Fruit fly (Drosophila melanogaster) whole organism, embryonic: ENCODE measurements around the gene Reg-2.

ENCODE experiments used
- Ada2b ChIP-seq: fragments of 200-800 bp; sonication (Bioruptor generic); IDR thresholded peaks from 2 replicates; pipeline ENCODE4 v1.3.6; 2022; ENCODE audit warnings: missing biosample characterization, missing genetic modification characterization
- Atf6 ChIP-seq: fragments of 200-800 bp; sonication (Bioruptor generic); IDR thresholded peaks from 2 replicates; pipeline ENCODE4 v1.3.6; 2022; ENCODE audit warnings: missing biosample characterization, missing genetic modification characterization
- BtbVII ChIP-seq: fragments of 200-800 bp; sonication (Bioruptor generic); optimal IDR thresholded peaks from 3 replicates; lab custom pipeline; 2017; ENCODE audit warnings: missing biosample characterization, mild to moderate bottlenecking, missing genetic modification characterization
- CG10147 ChIP-seq: fragments of 200-800 bp; sonication (Bioruptor generic); optimal IDR thresholded peaks from 2 replicates; lab custom pipeline; 2019; ENCODE audit warnings: missing biosample characterization, mild to moderate bottlenecking, missing genetic modification characterization, moderate library complexity
- CG11456 ChIP-seq: fragments of 200-800 bp; sonication (Bioruptor generic); IDR thresholded peaks from 3 replicates; pipeline ENCODE4 v1.3.6; 2022; ENCODE audit warnings: missing biosample characterization, missing genetic modification characterization
- CG12155 ChIP-seq: fragments of 200-800 bp; sonication (Bioruptor generic); optimal IDR thresholded peaks from 3 replicates; lab custom pipeline; 2016; ENCODE audit warnings: missing biosample characterization, missing genetic modification characterization
- CG14860 ChIP-seq: fragments of 200-800 bp; sonication (Bioruptor generic); IDR thresholded peaks from 3 replicates; pipeline ENCODE4 v1.3.6; 2022; ENCODE audit warnings: missing biosample characterization, missing genetic modification characterization; ENCODE audit not compliant: partially characterized antibody
- CG15269 ChIP-seq: fragments of 200-800 bp; sonication (Bioruptor generic); optimal IDR thresholded peaks from 2 replicates; lab custom pipeline; 2018; ENCODE audit warnings: missing biosample characterization, mild to moderate bottlenecking, missing genetic modification characterization, moderate library complexity
- CG1602 ChIP-seq: fragments of 200-800 bp; sonication (Bioruptor generic); optimal IDR thresholded peaks from 3 replicates; lab custom pipeline; 2016; ENCODE audit warnings: missing biosample characterization, missing genetic modification characterization
- CG17385 ChIP-seq: fragments of 200-800 bp; sonication (Bioruptor generic); optimal IDR thresholded peaks from 3 replicates; lab custom pipeline; 2018; ENCODE audit warnings: missing biosample characterization, mild to moderate bottlenecking, missing genetic modification characterization
- CG2120 ChIP-seq: fragments of 200-800 bp; sonication (Bioruptor generic); optimal IDR thresholded peaks from 3 replicates; lab custom pipeline; 2016; ENCODE audit warnings: missing biosample characterization, missing genetic modification characterization
- CG2199 ChIP-seq: fragments of 200-800 bp; sonication (Bioruptor generic); IDR thresholded peaks from 3 replicates; pipeline ENCODE4 v1.3.6; 2022; ENCODE audit warnings: missing biosample characterization, missing genetic modification characterization
- CG32532 ChIP-seq: fragments of 200-800 bp; sonication (Bioruptor generic); IDR thresholded peaks from 2 replicates; pipeline ENCODE4 v1.3.6; 2022; ENCODE audit warnings: missing biosample characterization, missing genetic modification characterization
- CG34376 ChIP-seq: fragments of 200-800 bp; sonication (Bioruptor generic); optimal IDR thresholded peaks from 2 replicates; lab custom pipeline; 2018; ENCODE audit warnings: missing biosample characterization, mild to moderate bottlenecking, missing genetic modification characterization
- CG4282 ChIP-seq: fragments of 200-800 bp; sonication (Bioruptor generic); optimal IDR thresholded peaks from 2 replicates; lab custom pipeline; 2016; ENCODE audit warnings: missing biosample characterization, missing genetic modification characterization
- CG4404 ChIP-seq: fragments of 200-800 bp; sonication (Bioruptor generic); IDR thresholded peaks from 2 replicates; pipeline ENCODE4 v1.3.6; 2022; ENCODE audit warnings: missing biosample characterization, missing genetic modification characterization
- CG4820 ChIP-seq: fragments of 200-800 bp; sonication (Bioruptor generic); optimal IDR thresholded peaks from 3 replicates; lab custom pipeline; 2016; ENCODE audit warnings: missing biosample characterization, missing genetic modification characterization
- CG6689 ChIP-seq: fragments of 200-800 bp; sonication (Bioruptor generic); IDR thresholded peaks from 2 replicates; pipeline ENCODE4 v1.3.6; 2022; ENCODE audit warnings: missing biosample characterization, missing genetic modification characterization
- CG7745 ChIP-seq: fragments of 200-800 bp; sonication (Bioruptor generic); optimal IDR thresholded peaks from 2 replicates; lab custom pipeline; 2018; ENCODE audit warnings: missing biosample characterization, mild to moderate bottlenecking, missing genetic modification characterization, moderate library complexity
- CG7839 ChIP-seq: fragments of 200-800 bp; sonication (Bioruptor generic); optimal IDR thresholded peaks from 3 replicates; lab custom pipeline; 2018; ENCODE audit warnings: missing biosample characterization, mild to moderate bottlenecking, missing genetic modification characterization, moderate library complexity
- CG8924 ChIP-seq: fragments of 200-800 bp; optimal IDR thresholded peaks from 3 replicates; lab custom pipeline; 2019; ENCODE audit warnings: missing biosample characterization, mild to moderate bottlenecking, missing genetic modification characterization, moderate library complexity
- Camta ChIP-seq: fragments of 200-800 bp; sonication (Bioruptor generic); optimal IDR thresholded peaks from 2 replicates; lab custom pipeline; 2016; ENCODE audit warnings: missing biosample characterization, missing genetic modification characterization
- CoRest ChIP-seq: fragments of 200-800 bp; sonication (Bioruptor generic); optimal IDR thresholded peaks from 3 replicates; lab custom pipeline; 2018; ENCODE audit warnings: missing biosample characterization, mild to moderate bottlenecking, missing genetic modification characterization, moderate library complexity
- D ChIP-seq, 2 experiments: fragments of 200-800 bp in 1 of 2; fragments of >200 bp in 1 of 2; sonication (Bioruptor generic) in 1 of 2; optimal IDR thresholded peaks; 2 replicates in 1 of 2; 3 replicates in 1 of 2; lab custom pipeline; 2017; ENCODE audit warnings: mild to moderate bottlenecking in 1 of 2, missing biosample characterization in 1 of 2, missing genetic modification characterization in 1 of 2, missing genetic modification reagents in 1 of 2
- Gug ChIP-seq: fragments of 200-800 bp; sonication (Bioruptor generic); IDR thresholded peaks from 4 replicates; pipeline ENCODE4 v1.3.6; 2022; ENCODE audit warnings: missing biosample characterization, missing genetic modification characterization
- HLH54F ChIP-seq: fragments of 200-800 bp; sonication (Bioruptor generic); optimal IDR thresholded peaks from 3 replicates; lab custom pipeline; 2016; ENCODE audit warnings: missing biosample characterization, missing genetic modification characterization
- Hr51 ChIP-seq, 2 experiments: fragments of 200-800 bp; sonication (Bioruptor generic); optimal IDR thresholded peaks; 2 replicates in 1 of 2; 3 replicates in 1 of 2; lab custom pipeline; 2016 to 2018; ENCODE audit warnings: missing biosample characterization in 2 of 2, missing genetic modification characterization in 2 of 2, mild to moderate bottlenecking in 1 of 2, moderate library complexity in 1 of 2
- MBD-R2 ChIP-seq: fragments of 200-800 bp; sonication (Bioruptor generic); IDR thresholded peaks from 2 replicates; pipeline ENCODE4 v1.3.6; 2022; ENCODE audit warnings: missing biosample characterization, missing genetic modification characterization
- Pdp1 ChIP-seq, 2 experiments: fragments of 200-800 bp; sonication (Bioruptor generic); optimal IDR thresholded peaks; 3 replicates each; lab custom pipeline; 2016; ENCODE audit warnings: missing biosample characterization in 2 of 2, missing genetic modification characterization in 2 of 2, mild to moderate bottlenecking in 1 of 2, moderate library complexity in 1 of 2
- Sox102F ChIP-seq: fragments of 200-800 bp; sonication (Bioruptor generic); optimal IDR thresholded peaks from 2 replicates; lab custom pipeline; 2018; ENCODE audit warnings: missing biosample characterization, mild to moderate bottlenecking, missing genetic modification characterization, moderate library complexity
- Xrp1 ChIP-seq: fragments of 200-800 bp; sonication (Bioruptor generic); IDR thresholded peaks from 2 replicates; pipeline ENCODE4 v1.3.6; 2022; ENCODE audit warnings: missing biosample characterization, missing genetic modification characterization
- ara ChIP-seq: fragments of 200-800 bp; sonication (Bioruptor generic); IDR thresholded peaks from 2 replicates; pipeline ENCODE4 v1.3.6; 2022; ENCODE audit warnings: missing biosample characterization, missing genetic modification characterization
- fd96Cb ChIP-seq: fragments of 200-800 bp; sonication (Bioruptor generic); optimal IDR thresholded peaks from 2 replicates; lab custom pipeline; 2018; ENCODE audit warnings: missing biosample characterization, mild to moderate bottlenecking, missing genetic modification characterization, moderate library complexity
- jumu ChIP-seq: fragments of 200-800 bp; sonication (Bioruptor generic); optimal IDR thresholded peaks from 3 replicates; lab custom pipeline; 2016; ENCODE audit warnings: missing biosample characterization, missing genetic modification characterization
- knrl ChIP-seq: fragments of 200-800 bp; sonication (Bioruptor generic); IDR thresholded peaks from 3 replicates; pipeline ENCODE4 v1.3.6; 2022; ENCODE audit warnings: missing biosample characterization, missing genetic modification characterization; ENCODE audit not compliant: partially characterized antibody
- mam ChIP-seq: fragments of 200-800 bp; sonication (Bioruptor generic); optimal IDR thresholded peaks from 3 replicates; lab custom pipeline; 2016; ENCODE audit warnings: missing biosample characterization, missing genetic modification characterization
- nom ChIP-seq: fragments of 200-800 bp; sonication (Bioruptor generic); optimal IDR thresholded peaks from 2 replicates; lab custom pipeline; 2017; ENCODE audit warnings: missing biosample characterization, missing genetic modification characterization, mild to moderate bottlenecking, moderate library complexity, missing genetic modification reagents
- seq ChIP-seq: fragments of 200-800 bp; sonication (Bioruptor generic); IDR thresholded peaks from 2 replicates; pipeline ENCODE4 v1.3.6; 2022; ENCODE audit warnings: missing biosample characterization, missing genetic modification characterization
- so ChIP-seq: fragments of 200-800 bp; sonication (Bioruptor generic); IDR thresholded peaks from 3 replicates; pipeline ENCODE4 v1.3.6; 2022; ENCODE audit warnings: missing biosample characterization, missing genetic modification characterization
- tio ChIP-seq: fragments of 200-800 bp; sonication (Bioruptor generic); optimal IDR thresholded peaks from 2 replicates; lab custom pipeline; 2017; ENCODE audit warnings: missing biosample characterization, missing genetic modification characterization, inconsistent platforms
- toy ChIP-seq: fragments of 200-800 bp; sonication (Bioruptor generic); IDR thresholded peaks from 2 replicates; pipeline ENCODE4 v1.3.6; 2022; ENCODE audit warnings: missing biosample characterization, missing genetic modification characterization
- ttk ChIP-seq: fragments of 200-800 bp; sonication (Bioruptor generic); IDR thresholded peaks from 2 replicates; pipeline ENCODE4 v2.1.2; 2022; ENCODE audit warnings: missing biosample characterization, missing genetic modification characterization
- unc-4 ChIP-seq: fragments of 200-800 bp; sonication (Bioruptor generic); IDR thresholded peaks from 2 replicates; pipeline ENCODE4 v1.3.6; 2022; ENCODE audit warnings: missing biosample characterization, missing genetic modification characterization; ENCODE audit not compliant: partially characterized antibody
- unpg ChIP-seq: fragments of 200-800 bp; sonication (Bioruptor generic); optimal IDR thresholded peaks from 3 replicates; lab custom pipeline; 2018; ENCODE audit warnings: missing biosample characterization, mild to moderate bottlenecking, missing genetic modification characterization, moderate library complexity
- usp ChIP-seq: fragments of >200 bp; optimal IDR thresholded peaks from 2 replicates; lab custom pipeline; 2017; ENCODE audit warnings: missing biosample characterization, missing genetic modification characterization
- zen2 ChIP-seq: fragments of 200-800 bp; sonication (Bioruptor generic); IDR thresholded peaks from 3 replicates; pipeline ENCODE4 v1.3.6; 2022; ENCODE audit warnings: missing biosample characterization, missing genetic modification characterization; ENCODE audit not compliant: partially characterized antibody
- zfh1 ChIP-seq: fragments of 200-800 bp; sonication (Bioruptor generic); IDR thresholded peaks from 3 replicates; pipeline ENCODE4 v1.3.6; 2022; ENCODE audit warnings: missing biosample characterization, missing genetic modification characterization

Gene Reg-2

DNA sequence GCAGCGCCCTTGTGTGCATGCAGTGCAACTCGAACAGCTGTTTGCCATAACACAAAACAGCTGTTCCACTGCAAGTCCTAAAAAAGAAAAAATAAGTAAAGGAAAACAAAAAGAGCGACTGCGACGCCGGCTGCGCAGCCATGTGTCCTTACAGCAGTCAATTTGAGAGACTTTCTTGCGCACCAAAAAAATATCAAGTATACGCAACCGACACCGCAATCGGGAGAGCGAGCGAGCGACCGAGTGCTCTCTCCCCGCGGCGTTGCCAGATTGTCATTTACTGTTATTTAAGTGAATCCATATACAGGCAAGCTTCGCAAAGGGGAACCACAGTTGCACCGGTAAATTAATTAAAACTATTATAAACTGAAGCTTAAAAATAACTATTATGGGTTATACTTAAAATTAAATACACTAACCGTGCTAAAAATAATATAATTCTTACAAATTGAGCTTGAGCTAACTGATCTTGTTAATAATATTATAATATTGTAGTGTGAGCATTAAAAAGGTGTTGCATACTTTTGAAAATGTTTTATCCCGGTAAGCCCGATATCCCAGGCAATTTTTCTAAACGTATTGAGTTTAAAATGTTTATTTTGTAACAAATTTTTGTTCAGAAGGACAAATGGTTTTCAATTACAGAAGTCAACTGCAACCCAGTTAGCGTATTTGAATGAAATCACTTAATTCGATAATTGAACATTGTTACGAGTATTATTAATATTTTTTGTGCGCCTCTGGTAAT is 23.7 kb upstream of the Reg-2 start (continued):
- TF ChIP-seq toy (peak; percentile 41; the same call in 1 of the 2 replicates), CG4404 (peak; percentile 12; the same call in 1 of the 2 replicates), CG8924 (tag; lab: Kevin White, UChicago) (peak; percentile 19), zen2 (GFP tag; lab: Robert Waterston, UW) (no peak), zfh1 (GFP tag; lab: Robert Waterston, UW) (peak; percentile 54; the same call in 1 of the 3 replicates), CG12155 (peak; percentile 2), CG4820 (GFP tag; lab: Kevin White, UChicago) (no peak), CG2120 (GFP tag; lab: Kevin White, UChicago) (peak; percentile 65), CG2199 (GFP tag; lab: Robert Waterston, UW) (no peak), mam (GFP tag; lab: Kevin White, UChicago) (peak; percentile 9), Camta (no peak), MBD-R2 (GFP tag; lab: Robert Waterston, UW) (peak; percentile 12; the same call in 1 of the 2 replicates), CG7745 (no peak), CG34376 (GFP tag; lab: Kevin White, UChicago) (peak; percentile 24), knrl (GFP tag; lab: Robert Waterston, UW) (0 out of 3 replicates have a peak, but pooled peaks have one; percentile 8), Gug (GFP tag; lab: Robert Waterston, UW) (peak; percentile 71; the same call in 2 of the 4 replicates), Pdp1 (GFP tag; optimal IDR thresholded peaks at IDR 0.05; lab: Kevin White, UChicago) (peak in 1 of 2 experiments; percentile 86), CG4282 (no peak), CG7839 (tag; lab: Kevin White, UChicago) (peak; percentile 43), Hr51 (GFP tag; optimal IDR thresholded peaks at IDR 0.05; lab: Kevin White, UChicago) (peak; percentile 26 to 33), jumu (no peak), unc-4 (0 out of 2 replicates have a peak, but pooled peaks have one; percentile 25), CG10147 (GFP tag; lab: Kevin White, UChicago) (no peak), Xrp1 (GFP tag; lab: Robert Waterston, UW) (peak; percentile 50; the same call in 1 of the 2 replicates), seq (peak; percentile 64), usp (GFP tag; lab: Kevin White, UChicago) (no peak), fd96Cb (tag; lab: Kevin White, UChicago) (peak; percentile 7), ttk (peak; percentile 44; the same call in 1 of the 2 replicates), D (optimal IDR thresholded peaks at IDR 0.05; lab: Kevin White, UChicago) (no peak), D (GFP tag; optimal IDR thresholded peaks at IDR 0.05; lab: Kevin White, UChicago) (no peak), CoRest (tag; lab: Kevin White, UChicago) (peak; percentile 43), so (0 out of 3 replicates have a peak, but pooled peaks have one; percentile 11), ara (GFP tag; lab: Robert Waterston, UW) (0 out of 2 replicates have a peak, but pooled peaks have one; percentile 38), CG17385 (GFP tag; lab: Kevin White, UChicago) (peak; percentile 23), CG14860 (GFP tag; lab: Robert Waterston, UW) (no peak), unpg (GFP tag; lab: Kevin White, UChicago) (peak; percentile 29), CG11456 (peak; percentile 68), CG6689 (peak; percentile 34; the same call in 1 of the 2 replicates), CG1602 (peak; percentile 9), CG32532 (GFP tag; lab: Robert Waterston, UW) (peak; percentile 70), BtbVII (GFP tag; lab: Kevin White, UChicago) (peak; percentile 10), Atf6 (GFP tag; lab: Robert Waterston, UW) (peak; percentile 57; the same call in 1 of the 2 replicates), HLH54F (GFP tag; lab: Kevin White, UChicago) (peak; percentile 15), nom (GFP tag; lab: Kevin White, UChicago) (peak; percentile 14), Ada2b (GFP tag; lab: Robert Waterston, UW) (peak; percentile 35; the same call in 1 of the 2 replicates), CG15269 (peak; percentile 59), Sox102F (GFP tag; lab: Kevin White, UChicago) (peak; percentile 39), tio (GFP tag; lab: Kevin White, UChicago) (peak; percentile 43)
